Fruit fly (Drosophila melanogaster) whole organism, wandering third instar larva: ENCODE data around the gene CG13924.

Experiments used
- Abd-B ChIP-seq: fragments of >200 bp; optimal IDR thresholded peaks from 2 replicates; lab custom pipeline; 2017; ENCODE audit warnings: missing biosample characterization, missing genetic modification characterization
- woc ChIP-seq: sonication (Bioruptor generic); optimal IDR thresholded peaks from 2 replicates; lab custom pipeline; 2016; ENCODE audit warnings: missing biosample characterization, mild to moderate bottlenecking, missing genetic modification characterization

dm6 chr3L:1909000-1909399 lies 39.2 kb downstream of the CG13924 start:
- TF ChIP-seq woc (GFP tag; lab: Kevin White, UChicago) (no peak), Abd-B (GFP tag; lab: Kevin White, UChicago) (no peak)
